Fruit fly (Drosophila melanogaster) whole organism, embryonic: ENCODE results near the gene hyd.

Source experiments
- ATbp ChIP-seq: fragments of 200-800 bp; sonication (Bioruptor generic); optimal IDR thresholded peaks from 2 replicates; lab custom pipeline; 2017; ENCODE audit warnings: missing biosample characterization, mild to moderate bottlenecking, missing genetic modification characterization, missing genetic modification reagents
- Atf-2 ChIP-seq: fragments of 200-800 bp; sonication (Bioruptor generic); optimal IDR thresholded peaks from 2 replicates; lab custom pipeline; 2016; ENCODE audit warnings: missing biosample characterization, missing genetic modification characterization
- Awh ChIP-seq: fragments of 200-800 bp; sonication (Bioruptor generic); IDR thresholded peaks from 2 replicates; pipeline ENCODE4, ENCODE4 v1.3.6; 2022; ENCODE audit warnings: missing biosample characterization, missing genetic modification characterization
- B-H1 ChIP-seq: fragments of 200-800 bp; sonication (Bioruptor generic); IDR thresholded peaks from 3 replicates; pipeline ENCODE4 v1.3.6; 2022; ENCODE audit warnings: missing biosample characterization, missing genetic modification characterization
- CG10654 ChIP-seq: fragments of 200-800 bp; sonication (Bioruptor generic); optimal IDR thresholded peaks from 2 replicates; lab custom pipeline; 2016; ENCODE audit warnings: missing biosample characterization, missing genetic modification characterization
- CG12071 ChIP-seq: fragments of 200-800 bp; sonication (Bioruptor generic); optimal IDR thresholded peaks from 3 replicates; lab custom pipeline; 2018; ENCODE audit warnings: missing biosample characterization, mild to moderate bottlenecking, missing genetic modification characterization
- CG13287 ChIP-seq: fragments of 200-800 bp; sonication (Bioruptor generic); IDR thresholded peaks from 2 replicates; pipeline ENCODE4 v1.3.6; 2022; ENCODE audit warnings: missing biosample characterization, missing genetic modification characterization; ENCODE audit not compliant: partially characterized antibody
- CG13424 ChIP-seq: fragments of 200-800 bp; sonication (Bioruptor generic); optimal IDR thresholded peaks from 2 replicates; lab custom pipeline; 2019; ENCODE audit warnings: missing biosample characterization, mild to moderate bottlenecking, missing genetic modification characterization, moderate library complexity
- CG13624 ChIP-seq: fragments of 200-800 bp; sonication (Bioruptor generic); optimal IDR thresholded peaks from 2 replicates; lab custom pipeline; 2016; ENCODE audit warnings: missing biosample characterization, missing genetic modification characterization
- CG14050 ChIP-seq: fragments of 200-800 bp; sonication (Bioruptor generic); IDR thresholded peaks from 3 replicates; pipeline ENCODE4 v1.3.6; 2022; ENCODE audit warnings: missing biosample characterization, missing genetic modification characterization
- CG15601 ChIP-seq: fragments of 200-800 bp; sonication (Bioruptor generic); optimal IDR thresholded peaks from 3 replicates; lab custom pipeline; 2019; ENCODE audit warnings: missing biosample characterization, mild to moderate bottlenecking, missing genetic modification characterization, moderate library complexity
- CG1647 ChIP-seq: fragments of 200-800 bp; sonication (Bioruptor generic); optimal IDR thresholded peaks from 3 replicates; lab custom pipeline; 2016; ENCODE audit warnings: missing biosample characterization, missing genetic modification characterization
- CG16779 ChIP-seq: fragments of 200-800 bp; sonication (Bioruptor generic); IDR thresholded peaks from 2 replicates; pipeline ENCODE4 v1.3.6; 2022; ENCODE audit warnings: missing biosample characterization, missing genetic modification characterization
- CG17568 ChIP-seq: fragments of 200-800 bp; sonication (Bioruptor generic); optimal IDR thresholded peaks from 2 replicates; lab custom pipeline; 2018; ENCODE audit warnings: missing biosample characterization, mild to moderate bottlenecking, missing genetic modification characterization, moderate library complexity
- CG18599 ChIP-seq: fragments of 200-800 bp; sonication (Bioruptor generic); optimal IDR thresholded peaks from 3 replicates; lab custom pipeline; 2017; ENCODE audit warnings: missing biosample characterization, missing genetic modification characterization, mild to moderate bottlenecking, moderate library complexity, missing genetic modification reagents
- CG4328 ChIP-seq: fragments of 200-800 bp; sonication (Bioruptor generic); optimal IDR thresholded peaks from 3 replicates; lab custom pipeline; 2017; ENCODE audit warnings: missing biosample characterization, missing genetic modification reagents, missing genetic modification characterization
- CG6813 ChIP-seq: fragments of 200-800 bp; sonication (Bioruptor generic); optimal IDR thresholded peaks from 2 replicates; lab custom pipeline; 2017; ENCODE audit warnings: missing biosample characterization, missing genetic modification characterization, mild to moderate bottlenecking, moderate library complexity, missing genetic modification reagents
- CG6854 ChIP-seq: fragments of 200-800 bp; sonication (Bioruptor generic); optimal IDR thresholded peaks from 3 replicates; lab custom pipeline; 2017; ENCODE audit warnings: missing biosample characterization, mild to moderate bottlenecking, missing genetic modification characterization
- CG7928 ChIP-seq: fragments of 200-800 bp; sonication (Bioruptor generic); optimal IDR thresholded peaks from 2 replicates; lab custom pipeline; 2017; ENCODE audit warnings: missing biosample characterization, mild to moderate bottlenecking, missing genetic modification characterization
- CG8281 ChIP-seq: fragments of 200-800 bp; sonication (Bioruptor generic); optimal IDR thresholded peaks from 2 replicates; lab custom pipeline; 2018; ENCODE audit warnings: missing biosample characterization, mild to moderate bottlenecking, missing genetic modification characterization, moderate library complexity
- CkIIα-i1 ChIP-seq: fragments of 200-800 bp; sonication (Bioruptor generic); IDR thresholded peaks from 2 replicates; pipeline ENCODE4 v1.3.6; 2022; ENCODE audit warnings: missing biosample characterization, missing genetic modification characterization
- D ChIP-seq, 2 experiments: fragments of 200-800 bp in 1 of 2; fragments of >200 bp in 1 of 2; sonication (Bioruptor generic) in 1 of 2; optimal IDR thresholded peaks; 2 replicates in 1 of 2; 3 replicates in 1 of 2; lab custom pipeline; 2017; ENCODE audit warnings: mild to moderate bottlenecking in 1 of 2, missing biosample characterization in 1 of 2, missing genetic modification characterization in 1 of 2, missing genetic modification reagents in 1 of 2
- D19B ChIP-seq: fragments of 200-800 bp; sonication (Bioruptor generic); optimal IDR thresholded peaks from 2 replicates; lab custom pipeline; 2017; ENCODE audit warnings: missing biosample characterization, mild to moderate bottlenecking, missing genetic modification characterization
- Doc2 ChIP-seq: fragments of 200-800 bp; sonication (Bioruptor generic); IDR thresholded peaks from 2 replicates; pipeline ENCODE4 v1.3.6; 2022; ENCODE audit warnings: missing biosample characterization, missing genetic modification characterization
- HLH4C ChIP-seq: fragments of 200-800 bp; sonication (Bioruptor generic); IDR thresholded peaks from 3 replicates; pipeline ENCODE4 v1.3.6; 2022; ENCODE audit warnings: missing biosample characterization, missing genetic modification characterization; ENCODE audit not compliant: partially characterized antibody
- Hand ChIP-seq: fragments of 200-800 bp; sonication (Bioruptor generic); optimal IDR thresholded peaks from 2 replicates; lab custom pipeline; 2017; ENCODE audit warnings: mild to moderate bottlenecking, missing biosample characterization, missing genetic modification reagents, missing genetic modification characterization
- Hr51 ChIP-seq, 2 experiments: fragments of 200-800 bp; sonication (Bioruptor generic); optimal IDR thresholded peaks; 2 replicates in 1 of 2; 3 replicates in 1 of 2; lab custom pipeline; 2016 to 2018; ENCODE audit warnings: missing biosample characterization in 2 of 2, missing genetic modification characterization in 2 of 2, mild to moderate bottlenecking in 1 of 2, moderate library complexity in 1 of 2
- NC2β ChIP-seq: fragments of 200-800 bp; sonication (Bioruptor generic); optimal IDR thresholded peaks from 2 replicates; lab custom pipeline; 2016; ENCODE audit warnings: missing biosample characterization, missing genetic modification characterization
- Poxn ChIP-seq: fragments of 200-800 bp; sonication (Bioruptor generic); IDR thresholded peaks from 2 replicates; pipeline ENCODE4 v1.3.6; 2022; ENCODE audit warnings: missing biosample characterization, missing genetic modification characterization
- Rfx ChIP-seq: fragments of 200-800 bp; sonication (Bioruptor generic); IDR thresholded peaks from 2 replicates; pipeline ENCODE4 v1.3.6; 2022; ENCODE audit warnings: missing biosample characterization, missing genetic modification characterization
- Rx ChIP-seq: fragments of 200-800 bp; sonication (Bioruptor generic); IDR thresholded peaks from 2 replicates; pipeline ENCODE4 v1.3.6; 2022; ENCODE audit warnings: missing biosample characterization, missing genetic modification characterization
- Scr ChIP-seq: fragments of 200-800 bp; sonication (Bioruptor generic); IDR thresholded peaks from 2 replicates; pipeline ENCODE4 v1.3.6; 2022; ENCODE audit warnings: missing biosample characterization, missing genetic modification characterization; ENCODE audit not compliant: partially characterized antibody
- Xrp1 ChIP-seq: fragments of 200-800 bp; sonication (Bioruptor generic); IDR thresholded peaks from 2 replicates; pipeline ENCODE4 v1.3.6; 2022; ENCODE audit warnings: missing biosample characterization, missing genetic modification characterization
- ase ChIP-seq: fragments of 200-800 bp; sonication (Bioruptor generic); IDR thresholded peaks from 3 replicates; pipeline ENCODE4 v1.3.6; 2022; ENCODE audit warnings: missing biosample characterization, missing genetic modification characterization
- ato ChIP-seq: fragments of 200-800 bp; sonication (Bioruptor generic); IDR thresholded peaks from 2 replicates; pipeline ENCODE4 v1.3.6; 2022; ENCODE audit warnings: missing biosample characterization, missing genetic modification characterization; ENCODE audit not compliant: partially characterized antibody
- bbx ChIP-seq: fragments of 200-800 bp; sonication (Bioruptor generic); IDR thresholded peaks from 2 replicates; pipeline ENCODE4 v1.3.6; 2022; ENCODE audit warnings: missing biosample characterization, missing genetic modification characterization; ENCODE audit not compliant: partially characterized antibody
- chif ChIP-seq, 2 experiments: fragments of 200-800 bp; sonication (Bioruptor generic); optimal IDR thresholded peaks; 3 replicates each; lab custom pipeline; 2016; ENCODE audit warnings: missing biosample characterization in 2 of 2, missing genetic modification characterization in 2 of 2
- crol ChIP-seq: fragments of 200-800 bp; sonication (Bioruptor generic); IDR thresholded peaks from 2 replicates; pipeline ENCODE4 v1.3.6; 2022; ENCODE audit warnings: missing biosample characterization, missing genetic modification characterization
- disco-r ChIP-seq: fragments of 200-800 bp; sonication (Bioruptor generic); optimal IDR thresholded peaks from 2 replicates; lab custom pipeline; 2016; ENCODE audit warnings: missing biosample characterization, missing genetic modification characterization
- esg ChIP-seq: fragments of 200-800 bp; sonication (Bioruptor generic); conservative IDR thresholded peaks from 2 replicates; pipeline ENCODE4 v1.3.6; 2022; ENCODE audit warnings: missing biosample characterization, missing genetic modification characterization
- eyg ChIP-seq: fragments of 200-800 bp; sonication (Bioruptor generic); optimal IDR thresholded peaks from 3 replicates; lab custom pipeline; 2016; ENCODE audit warnings: missing biosample characterization, missing genetic modification characterization
- gcm ChIP-seq: fragments of 200-800 bp; sonication (Bioruptor generic); optimal IDR thresholded peaks from 2 replicates; lab custom pipeline; 2019; ENCODE audit warnings: missing biosample characterization, mild to moderate bottlenecking, missing genetic modification characterization, moderate library complexity
- inv ChIP-seq: fragments of 200-800 bp; sonication (Bioruptor generic); IDR thresholded peaks from 2 replicates; pipeline ENCODE4 v1.3.6; 2022; ENCODE audit warnings: missing biosample characterization, missing genetic modification characterization; ENCODE audit not compliant: partially characterized antibody
- kay ChIP-seq: fragments of 200-800 bp; sonication (Bioruptor generic); optimal IDR thresholded peaks from 2 replicates; lab custom pipeline; 2016; ENCODE audit warnings: missing biosample characterization, missing genetic modification characterization
- nmo ChIP-seq: fragments of 200-800 bp; sonication (Bioruptor generic); optimal IDR thresholded peaks from 2 replicates; lab custom pipeline; 2018; ENCODE audit warnings: missing biosample characterization, mild to moderate bottlenecking, missing genetic modification characterization, moderate library complexity
- onecut ChIP-seq: fragments of 200-800 bp; sonication (Bioruptor generic); IDR thresholded peaks from 2 replicates; pipeline ENCODE4 v1.3.6; 2022; ENCODE audit warnings: missing biosample characterization, missing genetic modification characterization
- repo ChIP-seq: fragments of 200-800 bp; sonication (Bioruptor generic); optimal IDR thresholded peaks from 2 replicates; lab custom pipeline; 2016; ENCODE audit warnings: missing biosample characterization, missing genetic modification characterization
- scrt ChIP-seq: fragments of 200-800 bp; sonication (Bioruptor generic); optimal IDR thresholded peaks from 2 replicates; lab custom pipeline; 2018; ENCODE audit warnings: missing biosample characterization, mild to moderate bottlenecking, missing genetic modification characterization, moderate library complexity
- ttk ChIP-seq: fragments of 200-800 bp; sonication (Bioruptor generic); IDR thresholded peaks from 2 replicates; pipeline ENCODE4 v2.1.2; 2022; ENCODE audit warnings: missing biosample characterization, missing genetic modification characterization
- z ChIP-seq: fragments of 200-800 bp; sonication (Bioruptor generic); IDR thresholded peaks from 3 replicates; pipeline ENCODE4 v1.3.6; 2022; ENCODE audit warnings: missing biosample characterization, missing genetic modification characterization

Gene hyd

dm6 chr3R:9701148-9701703 is 24.2 kb downstream of the hyd start (continued):
- TF ChIP-seq CG4328 (GFP tag; lab: Kevin White, UChicago) (peak; percentile 16), gcm (GFP tag; lab: Kevin White, UChicago) (no peak), disco-r (no peak), ato (GFP tag; lab: Robert Waterston, UW) (no peak), z (GFP tag; lab: Robert Waterston, UW) (no peak), HLH4C (GFP tag; lab: Robert Waterston, UW) (no peak), esg (GFP tag; lab: Robert Waterston, UW) (no peak), Hr51 (GFP tag; optimal IDR thresholded peaks at IDR 0.05; lab: Kevin White, UChicago) (peak in 1 of 2 experiments; percentile 23), Atf-2 (GFP tag; lab: Kevin White, UChicago) (no peak), repo (GFP tag; lab: Kevin White, UChicago) (no peak), bbx (GFP tag; lab: Robert Waterston, UW) (no peak), kay (GFP tag; lab: Kevin White, UChicago) (peak; percentile 42), Xrp1 (GFP tag; lab: Robert Waterston, UW) (no peak), Doc2 (GFP tag; lab: Robert Waterston, UW) (no peak), CG15601 (tag; lab: Kevin White, UChicago) (peak; percentile 4), CG10654 (GFP tag; lab: Kevin White, UChicago) (no peak), Scr (no peak), CkIIα-i1 (no peak), scrt (peak; percentile 14), Hand (no peak), CG8281 (tag; lab: Kevin White, UChicago) (peak; percentile 1), Awh (GFP tag; lab: Robert Waterston, UW) (no peak), B-H1 (GFP tag; lab: Robert Waterston, UW) (no peak), eyg (peak; percentile 28), crol (GFP tag; lab: Robert Waterston, UW) (no peak), CG7928 (GFP tag; lab: Kevin White, UChicago) (no peak), D19B (GFP tag; lab: Kevin White, UChicago) (no peak), chif (GFP tag; optimal IDR thresholded peaks at IDR 0.05; lab: Kevin White, UChicago) (no peak), NC2β (GFP tag; lab: Kevin White, UChicago) (no peak), CG16779 (GFP tag; lab: Robert Waterston, UW) (no peak), CG12071 (GFP tag; lab: Kevin White, UChicago) (peak; percentile 63), D (optimal IDR thresholded peaks at IDR 0.05; lab: Kevin White, UChicago) (no peak), D (GFP tag; optimal IDR thresholded peaks at IDR 0.05; lab: Kevin White, UChicago) (no peak), onecut (GFP tag; lab: Robert Waterston, UW) (no peak), nmo (no peak), Rfx (GFP tag; lab: Robert Waterston, UW) (no peak), ttk (GFP tag; lab: Robert Waterston, UW) (no peak), CG1647 (GFP tag; lab: Kevin White, UChicago) (peak; percentile 33), CG14050 (GFP tag; lab: Robert Waterston, UW) (no peak), CG6813 (GFP tag; lab: Kevin White, UChicago) (peak; percentile 46), CG13624 (GFP tag; lab: Kevin White, UChicago) (no peak), ase (no peak), Rx (GFP tag; lab: Robert Waterston, UW) (no peak), CG17568 (peak; percentile 41), Poxn (GFP tag; lab: Robert Waterston, UW) (no peak), CG13287 (GFP tag; lab: Robert Waterston, UW) (no peak), ATbp (GFP tag; lab: Kevin White, UChicago) (peak; percentile 36), CG6854 (GFP tag; lab: Kevin White, UChicago) (peak; percentile 22), CG13424 (tag; lab: Kevin White, UChicago) (peak; percentile 21), CG18599 (GFP tag; lab: Kevin White, UChicago) (peak; percentile 2), inv (GFP tag; lab: Robert Waterston, UW) (no peak)
